Worm (Caenorhabditis elegans) whole organism, L3 larva: ENCODE data around the gene B0280.7.
A peak's percentile ranks its signal among the peaks of the same experiment; 100 is the strongest.

Experiments
- daf-12 ChIP-seq: fragments of 150-350 bp; optimal IDR thresholded peaks from 2 replicates; lab custom pipeline; 2014; ENCODE audit warnings: missing biosample characterization, missing genetic modification reagents, missing genetic modification characterization
- egl-27 ChIP-seq: sonication (generic microtip); optimal IDR thresholded peaks from 4 replicates; lab custom pipeline; 2017; ENCODE audit warnings: missing biosample characterization, missing genetic modification reagents, missing genetic modification characterization
- egl-5 ChIP-seq: fragments of 150-350 bp; optimal IDR thresholded peaks from 2 replicates; lab custom pipeline; 2017; ENCODE audit warnings: missing biosample characterization, missing genetic modification reagents, missing genetic modification characterization, inconsistent platforms
- elt-2 ChIP-seq: sonication (generic microtip); optimal IDR thresholded peaks from 2 replicates; lab custom pipeline; 2016; ENCODE audit warnings: missing genetic modification reagents, mild to moderate bottlenecking, missing genetic modification characterization, missing compliant biosample characterization
- elt-3 ChIP-seq, 3 experiments: fragments of 150-350 bp in 1 of 3; sonication (generic microtip) in 2 of 3; optimal IDR thresholded peaks; 2 replicates in 2 of 3; 4 replicates in 1 of 3; lab custom pipeline; 2014 to 2017; ENCODE audit warnings: missing biosample characterization in 3 of 3, missing genetic modification characterization in 3 of 3
- eor-1 ChIP-seq, 2 experiments: fragments of 150-350 bp; optimal IDR thresholded peaks; 2 replicates each; lab custom pipeline; 2014 to 2018; ENCODE audit warnings: missing biosample characterization in 2 of 2, missing genetic modification characterization in 2 of 2
- fkh-10 ChIP-seq: sonication (generic microtip); optimal IDR thresholded peaks from 2 replicates; lab custom pipeline; 2017; ENCODE audit warnings: missing biosample characterization, missing genetic modification reagents, missing genetic modification characterization
- fos-1 ChIP-seq: fragments of 150-350 bp; optimal IDR thresholded peaks from 2 replicates; lab custom pipeline; 2014; ENCODE audit warnings: missing biosample characterization, missing genetic modification characterization
- hmg-11 ChIP-seq: sonication (generic microtip); optimal IDR thresholded peaks from 2 replicates; lab custom pipeline; 2016; ENCODE audit warnings: missing genetic modification characterization, missing compliant biosample characterization
- jun-1 ChIP-seq: fragments of 150-350 bp; optimal IDR thresholded peaks from 2 replicates; lab custom pipeline; 2014; ENCODE audit warnings: missing biosample characterization, missing genetic modification reagents, missing genetic modification characterization
- lin-15B ChIP-seq: fragments of 150-350 bp; optimal IDR thresholded peaks from 2 replicates; lab custom pipeline; 2014; ENCODE audit warnings: missing biosample characterization, missing genetic modification characterization
- lin-39 ChIP-seq: fragments of 150-350 bp; optimal IDR thresholded peaks from 2 replicates; lab custom pipeline; 2018; ENCODE audit warnings: missing biosample characterization, missing genetic modification reagents, missing genetic modification characterization
- mdl-1 ChIP-seq: fragments of 150-350 bp; optimal IDR thresholded peaks from 2 replicates; lab custom pipeline; 2014; ENCODE audit warnings: missing biosample characterization, missing genetic modification characterization
- mml-1 ChIP-seq: fragments of 150-350 bp; sonication (generic microtip); optimal IDR thresholded peaks from 3 replicates; lab custom pipeline; 2014; ENCODE audit warnings: missing biosample characterization, missing genetic modification characterization
- nfya-1 ChIP-seq: sonication (generic microtip); optimal IDR thresholded peaks from 2 replicates; lab custom pipeline; 2017; ENCODE audit warnings: missing genetic modification characterization, mild to moderate bottlenecking, missing compliant biosample characterization, antibody characterized with exemption, moderate library complexity; ENCODE audit not compliant: insufficient read depth
- nhr-23 ChIP-seq: fragments of 150-350 bp; optimal IDR thresholded peaks from 2 replicates; lab custom pipeline; 2014; ENCODE audit warnings: missing biosample characterization, missing genetic modification reagents, missing genetic modification characterization
- nhr-237 ChIP-seq: fragments of 150-350 bp; optimal IDR thresholded peaks from 2 replicates; lab custom pipeline; 2014; ENCODE audit warnings: missing biosample characterization, missing genetic modification characterization
- nhr-25 ChIP-seq: sonication (generic microtip); optimal IDR thresholded peaks from 2 replicates; lab custom pipeline; 2017; ENCODE audit warnings: missing biosample characterization, missing genetic modification characterization
- nhr-43 ChIP-seq: sonication (generic microtip); optimal IDR thresholded peaks from 2 replicates; lab custom pipeline; 2016; ENCODE audit warnings: mild to moderate bottlenecking, missing genetic modification characterization, missing compliant biosample characterization; ENCODE audit not compliant: poor library complexity, severe bottlenecking
- nhr-76 ChIP-seq: fragments of 150-350 bp; sonication (generic microtip); optimal IDR thresholded peaks from 5 replicates; lab custom pipeline; 2014; ENCODE audit warnings: missing biosample characterization, missing genetic modification characterization
- nhr-77 ChIP-seq: fragments of 150-350 bp; optimal IDR thresholded peaks from 2 replicates; lab custom pipeline; 2014; ENCODE audit warnings: missing biosample characterization, missing genetic modification characterization
- pha-4 ChIP-seq: fragments of 150-350 bp; optimal IDR thresholded peaks from 2 replicates; lab custom pipeline; 2014; ENCODE audit warnings: missing biosample characterization, missing genetic modification reagents, missing genetic modification characterization
- pqm-1 ChIP-seq: fragments of 150-350 bp; optimal IDR thresholded peaks from 2 replicates; lab custom pipeline; 2017; ENCODE audit warnings: missing biosample characterization, missing genetic modification characterization, inconsistent platforms
- sea-2 ChIP-seq: fragments of 150-350 bp; sonication (generic microtip); optimal IDR thresholded peaks from 4 replicates; lab custom pipeline; 2014; ENCODE audit warnings: missing biosample characterization, missing genetic modification reagents, missing genetic modification characterization
- skn-1 ChIP-seq: fragments of 150-350 bp; optimal IDR thresholded peaks from 2 replicates; lab custom pipeline; 2014; ENCODE audit warnings: missing biosample characterization, missing genetic modification characterization
- tbx-2 ChIP-seq: sonication (generic microtip); optimal IDR thresholded peaks from 2 replicates; lab custom pipeline; 2016; ENCODE audit warnings: mild to moderate bottlenecking, missing genetic modification characterization, missing compliant biosample characterization
- unc-39 ChIP-seq: sonication (generic microtip); optimal IDR thresholded peaks from 4 replicates; lab custom pipeline; 2017; ENCODE audit warnings: missing biosample characterization, missing genetic modification characterization
- ztf-11 ChIP-seq: fragments of 150-350 bp; optimal IDR thresholded peaks from 2 replicates; lab custom pipeline; 2014; ENCODE audit warnings: missing biosample characterization, missing genetic modification characterization

B0280.7 gene

ce11 chrIII:7136015-7136414 is 24.3 kb upstream of the B0280.7 start, which contains the start of gene B0280.17:
B0280.17 (minus strand) TSS chrIII:7136115.
- TF ChIP-seq nhr-76 (no peak), sea-2 (no peak), eor-1 (tag; optimal IDR thresholded peaks at IDR 0.05; lab: Kevin White, UChicago) (no peak), nhr-23 (tag; lab: Kevin White, UChicago) (no peak), unc-39 (tag; lab: Kevin White, UChicago) (no peak), fos-1 (no peak), pqm-1 (tag; lab: Kevin White, UChicago) (no peak), nhr-77 (tag; lab: Kevin White, UChicago) (no peak), egl-5 (tag; lab: Kevin White, UChicago) (no peak), tbx-2 (tag; lab: Kevin White, UChicago) (no peak), ztf-11 (tag; lab: Kevin White, UChicago) (no peak), nhr-25 (tag; lab: Kevin White, UChicago) (no peak), fkh-10 (GFP tag; lab: Kevin White, UChicago) (no peak), nfya-1 (tag; lab: Kevin White, UChicago) (no peak), nhr-237 (tag; lab: Kevin White, UChicago) (no peak)
- TF ChIP-seq, all 47 proteins: peak for 0

- TF ChIP-seq pha-4 (tag; lab: Kevin White, UChicago) = peak; percentile 31
- peak; percentile 5 for TF ChIP-seq lin-15B (tag; lab: Kevin White, UChicago)
- TF ChIP-seq tbx-2 (tag; lab: Kevin White, UChicago) = no peak
- peak; percentile 6 for TF ChIP-seq nfya-1 (tag; lab: Kevin White, UChicago)
- TF ChIP-seq nhr-76 = no peak
- TF ChIP-seq, all 47 proteins: peak for 3
Measured at ce11 chrIII:7133559-7133958, 21.9 kb upstream of the B0280.7 start, which contains the start of the genes pot-1 and ggtb-1. pot-1 (minus strand) TSS chrIII:7133678. ggtb-1 (plus strand) TSS chrIII:7133766.

- peak; percentile 25 for TF ChIP-seq elt-2 (tag; lab: Kevin White, UChicago)
- TF ChIP-seq, all 47 proteins: peak for 1; not testable (repeated sequence) for 46
Measured at ce11 chrIII:7128601-7129000, 16.9 kb upstream of the B0280.7 start, which contains the start of gene viro-2. viro-2 (plus strand) TSS chrIII:7128901.

ce11 chrIII:7124364-7124763 is 12.7 kb upstream of the B0280.7 start, which contains the start of gene B0280.2:
B0280.2 (plus strand) TSS chrIII:7124664.
- TF ChIP-seq elt-3 (tag; optimal IDR thresholded peaks at IDR 0.05; lab: Kevin White, UChicago) (no peak), unc-39 (tag; lab: Kevin White, UChicago) (no peak), mdl-1 (tag; lab: Kevin White, UChicago) (no peak), daf-12 (no peak)

ce11 chrIII:7122860-7123259 is 11.2 kb upstream of the B0280.7 start, which contains the start of the genes B0280.9 and rpia-1:
B0280.9 (minus strand) TSS chrIII:7122895.
rpia-1 (plus strand) TSS chrIII:7123128.
- peak; percentile 23 for TF ChIP-seq hmg-11
- no peak for TF ChIP-seq egl-5 (tag; lab: Kevin White, UChicago)
- peak; percentile 59 for TF ChIP-seq pha-4 (tag; lab: Kevin White, UChicago)
- no peak for TF ChIP-seq unc-39 (tag; lab: Kevin White, UChicago)
- peak; percentile 56 for TF ChIP-seq pqm-1 (tag; lab: Kevin White, UChicago)
- TF ChIP-seq mml-1 (tag; lab: Kevin White, UChicago) = no peak
- TF ChIP-seq nfya-1 (tag; lab: Kevin White, UChicago) = peak; percentile 18
- TF ChIP-seq ztf-11 (tag; lab: Kevin White, UChicago) = no peak
- TF ChIP-seq lin-15B (tag; lab: Kevin White, UChicago) = peak; percentile 21
- TF ChIP-seq lin-39 (tag; lab: Kevin White, UChicago) = no peak
- peak; percentile 35 for TF ChIP-seq nhr-23 (tag; lab: Kevin White, UChicago)
- peak; percentile 12 for TF ChIP-seq skn-1 (tag; lab: Kevin White, UChicago)
- peak; percentile 68 for TF ChIP-seq elt-2 (tag; lab: Kevin White, UChicago)
- no peak for TF ChIP-seq eor-1 (tag; optimal IDR thresholded peaks at IDR 0.05; lab: Kevin White, UChicago)

- TF ChIP-seq egl-5 (tag; lab: Kevin White, UChicago) (no peak), jun-1 (tag; lab: Kevin White, UChicago) (peak; percentile 22), pha-4 (tag; lab: Kevin White, UChicago) (peak; percentile 31), nhr-23 (tag; lab: Kevin White, UChicago) (peak; percentile 68), egl-27 (peak; percentile 46), pqm-1 (tag; lab: Kevin White, UChicago) (peak; percentile 63), nhr-43 (peak; percentile 28), elt-2 (tag; lab: Kevin White, UChicago) (peak; percentile 26), nhr-25 (tag; lab: Kevin White, UChicago) (peak; percentile 42), lin-15B (tag; lab: Kevin White, UChicago) (no peak)
- TF ChIP-seq, all 47 proteins: peak for 8
Measured at ce11 chrIII:7120477-7120876, 8.8 kb upstream of the B0280.7 start.
